Fruit fly (Drosophila melanogaster) Kc167 (cell line): Measurements from ENCODE around the gene ldbr.

Experiments used
- Myc ChIP-seq: fragments of >200 bp; optimal IDR thresholded peaks from 2 replicates; lab custom pipeline; 2017; ENCODE audit warnings: missing external identifiers
- Sin3A ChIP-seq: fragments of >200 bp; optimal IDR thresholded peaks from 2 replicates; lab custom pipeline; 2018; ENCODE audit warnings: missing external identifiers
- h ChIP-seq: fragments of >200 bp; optimal IDR thresholded peaks from 3 replicates; lab custom pipeline; 2018; ENCODE audit warnings: missing external identifiers
- insv ChIP-seq: fragments of >200 bp; optimal IDR thresholded peaks from 3 replicates; lab custom pipeline; 2018; ENCODE audit warnings: missing external identifiers
- psq ChIP-seq: fragments of >200 bp; optimal IDR thresholded peaks from 2 replicates; lab custom pipeline; 2017; ENCODE audit warnings: missing external identifiers
- ttk ChIP-seq: sonication (Bioruptor generic); optimal IDR thresholded peaks from 2 replicates; lab custom pipeline; 2017; ENCODE audit warnings: missing external identifiers

Gene ldbr

DNA sequence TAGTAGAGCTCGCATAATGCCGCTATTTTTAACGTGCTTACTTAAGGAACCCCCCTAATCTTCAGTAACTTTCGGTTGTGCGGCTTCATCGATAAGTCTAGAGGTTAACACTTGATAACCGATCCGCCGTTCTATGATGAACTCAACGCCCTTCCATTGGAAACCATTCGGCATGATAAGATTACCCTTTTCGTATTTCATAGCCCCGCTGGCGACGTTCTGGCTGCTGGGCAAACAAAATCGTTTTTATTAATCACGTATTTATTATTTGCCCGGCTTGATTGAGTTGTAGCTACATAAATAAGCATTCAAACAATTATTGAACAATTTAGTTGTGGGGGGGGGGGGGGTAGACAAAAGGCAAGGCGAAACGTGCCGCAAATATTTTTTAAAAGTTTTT, 28.1 kb upstream of the ldbr start:
- TF ChIP-seq ttk (lab: Kevin White, UChicago) (no peak), psq (no peak), insv (lab: Kevin White, UChicago) (no peak), Sin3A (lab: Kevin White, UChicago) (no peak), h (lab: Kevin White, UChicago) (no peak), Myc (lab: Kevin White, UChicago) (no peak)

DNA sequence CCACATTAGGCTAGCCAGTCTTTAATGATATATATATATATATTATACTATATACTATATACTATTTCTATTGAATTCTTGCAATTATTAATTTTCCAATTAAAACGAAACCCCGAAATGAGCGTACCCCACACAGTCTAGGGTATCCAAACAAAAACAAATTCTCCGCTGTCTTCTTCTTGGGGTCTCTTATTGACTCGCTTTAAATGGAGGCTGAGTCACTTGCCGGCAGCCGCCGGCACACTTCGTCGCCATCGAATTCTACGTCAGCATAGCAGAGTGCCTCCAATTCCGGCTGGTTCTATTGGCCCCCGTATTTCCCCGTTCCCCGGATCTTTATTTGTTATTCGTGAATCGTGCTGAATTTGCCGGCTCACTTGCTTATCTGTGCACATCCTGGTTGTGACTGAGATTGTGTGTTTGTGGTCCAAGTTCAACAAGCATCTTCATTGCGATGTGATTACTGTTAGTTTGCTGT, 26.9 kb upstream of the ldbr start:
- TF ChIP-seq h (lab: Kevin White, UChicago) (no peak), Myc (lab: Kevin White, UChicago) (no peak), psq (no peak), ttk (lab: Kevin White, UChicago) (no peak)

- TF ChIP-seq ttk (lab: Kevin White, UChicago), result no peak
- no peak for TF ChIP-seq Myc (lab: Kevin White, UChicago)
- no peak for TF ChIP-seq psq
- no peak for TF ChIP-seq insv (lab: Kevin White, UChicago)
- no peak for TF ChIP-seq h (lab: Kevin White, UChicago)
- no peak for TF ChIP-seq Sin3A (lab: Kevin White, UChicago)
Observed at dm6 chr3L:8096106-8096558, 25.5 kb upstream of the ldbr start.

DNA sequence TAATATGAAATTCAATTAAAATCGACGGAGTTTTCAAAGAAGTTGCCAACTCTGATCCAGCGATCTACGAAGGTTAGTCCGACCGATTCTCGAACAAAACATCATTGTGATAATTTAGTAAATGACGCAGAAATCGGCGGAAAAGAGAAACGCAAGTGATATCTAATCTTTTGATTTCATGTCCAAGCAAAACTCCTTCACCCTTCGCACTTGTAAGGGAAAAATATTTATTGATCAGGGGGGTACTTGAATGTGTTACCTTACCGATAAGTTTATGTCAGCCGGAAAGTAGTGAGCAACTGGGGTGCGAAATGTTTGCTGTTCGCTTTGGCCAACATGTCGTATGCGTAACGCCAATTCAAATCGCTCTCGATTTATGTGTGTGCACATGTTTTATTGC, 24.5 kb upstream of the ldbr start:
- TF ChIP-seq Myc (lab: Kevin White, UChicago) (no peak), psq (no peak), Sin3A (lab: Kevin White, UChicago) (no peak), h (lab: Kevin White, UChicago) (no peak), insv (lab: Kevin White, UChicago) (no peak), ttk (lab: Kevin White, UChicago) (no peak)

dm6 chr3L:8108201-8108600, 13.4 kb upstream of the ldbr start:
- no peak for TF ChIP-seq ttk (lab: Kevin White, UChicago)
- no peak for TF ChIP-seq Myc (lab: Kevin White, UChicago)
- no peak for TF ChIP-seq Sin3A (lab: Kevin White, UChicago)
- no peak for TF ChIP-seq insv (lab: Kevin White, UChicago)

DNA sequence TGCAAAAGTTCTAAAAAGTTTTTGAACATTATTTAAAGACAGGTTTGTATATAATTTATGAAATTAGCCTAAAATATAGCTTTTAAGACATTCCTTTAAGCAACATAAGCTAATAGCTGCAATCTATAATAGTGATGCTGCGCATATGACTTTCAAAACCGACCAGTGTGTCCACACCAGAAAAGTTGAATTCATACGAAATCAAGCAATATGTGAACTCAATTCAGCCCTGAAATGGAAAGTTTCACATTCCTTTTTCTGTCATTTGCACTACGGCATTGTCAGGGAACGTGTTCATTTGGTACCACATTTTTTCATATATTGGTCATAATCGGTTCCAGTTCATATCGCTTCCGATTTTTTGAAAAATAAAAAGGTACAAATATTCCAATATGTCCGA, 12.7 kb upstream of the ldbr start, which contains the start of gene fan:
TSS of gene fan (plus strand) at position 247 of the 400 bp plus-strand sequence.
- TF ChIP-seq h (lab: Kevin White, UChicago) (no peak), psq (no peak), ttk (lab: Kevin White, UChicago) (no peak), insv (lab: Kevin White, UChicago) (no peak), Sin3A (lab: Kevin White, UChicago) (no peak), Myc (lab: Kevin White, UChicago) (no peak)

dm6 chr3L:8110171-8110570, 11.5 kb upstream of the ldbr start, which contains the start of gene Nulp1:
Gene Nulp1 (plus strand): TSS chr3L:8110368.
- TF ChIP-seq h (lab: Kevin White, UChicago), result no peak
- TF ChIP-seq ttk (lab: Kevin White, UChicago), result no peak

DNA sequence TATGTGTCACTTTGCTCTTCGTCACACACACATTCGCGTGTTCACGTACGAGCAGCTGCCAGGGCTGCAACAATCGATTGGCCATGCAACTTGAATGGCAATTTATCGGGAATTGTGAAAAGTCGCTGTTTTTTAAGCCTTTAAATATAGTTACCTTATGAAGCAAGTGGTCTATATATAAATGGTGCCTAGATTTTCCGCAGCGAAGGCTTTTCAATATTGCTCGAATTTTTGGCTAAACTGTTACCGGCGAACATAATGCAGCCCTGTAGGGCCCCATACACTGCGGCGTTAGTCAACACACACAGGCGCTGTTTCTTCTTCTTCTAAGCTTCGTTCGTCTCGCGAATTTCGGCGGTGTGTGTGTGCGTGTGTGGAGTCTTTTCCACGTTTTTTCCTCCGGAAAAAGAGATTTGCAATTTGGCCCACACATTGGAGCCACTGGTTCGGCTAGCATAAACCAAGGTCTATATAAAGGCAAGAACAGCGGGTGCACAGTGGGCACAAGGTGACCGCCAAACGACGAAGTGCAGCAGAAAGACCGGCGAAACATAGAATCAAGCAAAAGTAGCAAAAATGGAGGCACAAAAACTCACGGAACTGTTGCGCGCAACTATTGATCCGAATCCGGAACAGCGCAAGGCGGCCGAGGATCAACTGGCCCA, 5.6 kb upstream of the ldbr start, which contains the start of the genes Arp3 and msk:
TSS of gene Arp3 (minus strand) at position 39 of the 665 bp plus-strand sequence.
TSS of gene msk (plus strand) at position 316 of the 665 bp plus-strand sequence.
- no peak for TF ChIP-seq insv (lab: Kevin White, UChicago)
- TF ChIP-seq h (lab: Kevin White, UChicago), result no peak
- no peak for TF ChIP-seq psq

DNA sequence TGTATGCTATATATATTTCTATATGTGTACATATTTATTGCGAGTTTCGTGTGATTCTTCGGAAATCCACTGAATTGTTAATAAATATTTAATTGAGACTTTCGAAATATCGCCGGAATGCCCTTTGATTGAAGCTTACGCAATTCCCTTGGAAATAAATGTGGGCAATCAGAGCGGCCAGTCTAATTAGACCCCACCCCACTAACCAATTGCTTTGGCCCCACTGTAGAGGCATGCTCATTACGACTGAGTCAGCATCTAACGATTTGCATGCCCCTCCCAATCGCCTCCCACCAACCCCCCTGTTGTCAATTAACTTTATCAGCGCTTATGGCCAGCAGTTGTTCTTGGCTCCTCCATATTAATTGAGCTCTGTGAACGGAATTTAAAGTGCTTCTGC, 4.8 kb upstream of the ldbr start:
- TF ChIP-seq insv (lab: Kevin White, UChicago) (no peak), h (lab: Kevin White, UChicago) (no peak), psq (no peak), ttk (lab: Kevin White, UChicago) (no peak), Sin3A (lab: Kevin White, UChicago) (no peak), Myc (lab: Kevin White, UChicago) (no peak)

dm6 chr3L:8124481-8125359, 3.1 kb downstream of the ldbr start, which contains the start of the genes CG7550 and mRpL36:
Gene CG7550 (minus strand): TSS chr3L:8124531.
Gene mRpL36 (minus strand): TSS chr3L:8125132.
- no peak for TF ChIP-seq ttk (lab: Kevin White, UChicago)
- no peak for TF ChIP-seq insv (lab: Kevin White, UChicago)

dm6 chr3L:8127712-8128210, 6.1 kb downstream of the ldbr start, which contains the start of the genes Cds and Uba2:
Gene Cds (plus strand): TSS chr3L:8127762.
Gene Uba2 (minus strand): TSS chr3L:8127818.
- TF ChIP-seq ttk (lab: Kevin White, UChicago) (no peak), Sin3A (lab: Kevin White, UChicago) (no peak), h (lab: Kevin White, UChicago) (no peak), insv (lab: Kevin White, UChicago) (no peak), psq (no peak), Myc (lab: Kevin White, UChicago) (no peak)
